Fruit fly (Drosophila melanogaster): Measurements from ENCODE around the gene bcn92.

Gene bcn92

dm6 chrX:2188888-2189287 is 39.4 kb upstream of the bcn92 start, which contains the start of gene Mct1 (continued):
- TF ChIP-seq unc-4 (GFP tag; IDR thresholded peaks at IDR 0.05; ENCODE audit: partially characterized antibody) (no peak), CG17568 (GFP tag; optimal IDR thresholded peaks at IDR 0.05) (no peak), CG18011 (GFP tag; optimal IDR thresholded peaks at IDR 0.05) (no peak), CG4328 (GFP tag; optimal IDR thresholded peaks at IDR 0.05) (no peak)

dm6 chrX:2187520-2187919 is 38.1 kb upstream of the bcn92 start, which contains the start of gene CG3457:
TSS of gene CG3457 (plus strand) at chrX:2187820.
- TF ChIP-seq corto (GFP tag; optimal IDR thresholded peaks at IDR 0.05) (no peak), Med (GFP tag) (no peak), CG12769 (tag; optimal IDR thresholded peaks at IDR 0.05) (no peak), CG3995 (GFP tag; optimal IDR thresholded peaks at IDR 0.05) (peak; percentile 89)

- TF ChIP-seq pita (GFP tag; optimal IDR thresholded peaks at IDR 0.05) (no peak), CG8281 (tag; optimal IDR thresholded peaks at IDR 0.05) (peak; percentile 59)
These were observed 37.1 kb upstream of the bcn92 start, which contains the start of gene CG17777 for dm6 chrX:2186555-2186954. TSS of gene CG17777 (plus strand) at chrX:2186855.

- TF ChIP-seq Dref (GFP tag; IDR thresholded peaks at IDR 0.05) (peak; percentile 73), bcd (GFP tag; optimal IDR thresholded peaks at IDR 0.05) (peak; percentile 33), pb (GFP tag; optimal IDR thresholded peaks at IDR 0.05) (no peak), abd-A (tag; optimal IDR thresholded peaks at IDR 0.05) (no peak), CG13287 (GFP tag; IDR thresholded peaks at IDR 0.05; ENCODE audit: partially characterized antibody) (peak; percentile 82), Doc3 (GFP tag; IDR thresholded peaks at IDR 0.05; ENCODE audit: partially characterized antibody) (peak; percentile 58; the same call in 1 of the 3 replicates), CG12659 (GFP tag; optimal IDR thresholded peaks at IDR 0.05) (peak; percentile 33), Sin3A (optimal IDR thresholded peaks at IDR 0.05) (peak; percentile 60), twi (tag; optimal IDR thresholded peaks at IDR 0.05) (peak; percentile 3), Sry-δ (GFP tag; optimal IDR thresholded peaks at IDR 0.05) (peak; percentile 73), CG15601 (tag; optimal IDR thresholded peaks at IDR 0.05) (no peak), ttk (GFP tag; IDR thresholded peaks at IDR 0.05) (no peak), CG16815 (GFP tag; optimal IDR thresholded peaks at IDR 0.05) (no peak), CG3407 (GFP tag; optimal IDR thresholded peaks at IDR 0.05) (no peak), CG1603 (tag; optimal IDR thresholded peaks at IDR 0.05) (peak; percentile 58), Kr (GFP tag; optimal IDR thresholded peaks at IDR 0.05) (no peak), CG14860 (GFP tag; IDR thresholded peaks at IDR 0.05; ENCODE audit: partially characterized antibody) (peak; percentile 78), CG18262 (tag; optimal IDR thresholded peaks at IDR 0.05) (peak; percentile 7), sug (tag; optimal IDR thresholded peaks at IDR 0.05) (peak; percentile 45), CG4617 (GFP tag; optimal IDR thresholded peaks at IDR 0.05; ENCODE audit: borderline replicate concordance) (peak; percentile 26), HLH4C (GFP tag; IDR thresholded peaks at IDR 0.05; ENCODE audit: partially characterized antibody) (peak; percentile 88), CG13424 (tag; optimal IDR thresholded peaks at IDR 0.05) (peak; percentile 5), Med (GFP tag) (peak; percentile 71), E2f2 (GFP tag; IDR thresholded peaks at IDR 0.05) (peak; percentile 46; the same call in 1 of the 2 replicates), ato (GFP tag; IDR thresholded peaks at IDR 0.05; ENCODE audit: partially characterized antibody) (peak; percentile 44; the same call in 1 of the 2 replicates), CG10267 (tag; optimal IDR thresholded peaks at IDR 0.05) (peak; percentile 17), CG7372 (GFP tag; IDR thresholded peaks at IDR 0.05) (no peak), Ets97D (GFP tag; optimal IDR thresholded peaks at IDR 0.05) (peak; percentile 38), ham (GFP tag; IDR thresholded peaks at IDR 0.05) (no peak), sna (GFP tag; IDR thresholded peaks at IDR 0.05; ENCODE audit: partially characterized antibody) (peak; percentile 77), run (tag; optimal IDR thresholded peaks at IDR 0.05) (no peak), Hr3 (GFP tag; optimal IDR thresholded peaks at IDR 0.05) (no peak), Bdp1 (GFP tag; optimal IDR thresholded peaks at IDR 0.05) (peak; percentile 28), CG9797 (GFP tag; optimal IDR thresholded peaks at IDR 0.05) (peak; percentile 4), Scr (GFP tag; IDR thresholded peaks at IDR 0.05; ENCODE audit: partially characterized antibody) (peak; percentile 73)
These were observed 35.1 kb upstream of the bcn92 start, which contains the start of the genes Nmd3 and CG17776 for dm6 chrX:2184563-2184962. TSS of gene Nmd3 (minus strand) at chrX:2184668. TSS of gene CG17776 (plus strand) at chrX:2184725.

Measured in whole organism, embryonic.